Worm (Caenorhabditis elegans) whole organism, early embryonic: Measurements from ENCODE around the gene F07F6.4.

ENCODE experiments used
- B0310.2 ChIP-seq: sonication (generic microtip); optimal IDR thresholded peaks from 2 replicates; lab custom pipeline; 2016; ENCODE audit warnings: mild to moderate bottlenecking, missing genetic modification characterization, missing compliant biosample characterization
- aly-1 ChIP-seq: sonication (generic microtip); optimal IDR thresholded peaks from 2 replicates; lab custom pipeline; 2016; ENCODE audit warnings: missing genetic modification characterization, missing compliant biosample characterization
- ama-1 ChIP-seq: fragments of 150-350 bp; optimal IDR thresholded peaks from 2 replicates; lab custom pipeline; 2014
- ceh-13 ChIP-seq: fragments of 200-800 bp; sonication (Bioruptor generic); optimal IDR thresholded peaks from 2 replicates; lab custom pipeline; 2018; ENCODE audit warnings: mild to moderate bottlenecking, missing genetic modification characterization, missing compliant biosample characterization
- ceh-36 ChIP-seq: sonication (generic microtip); optimal IDR thresholded peaks from 2 replicates; lab custom pipeline; 2016; ENCODE audit warnings: missing genetic modification characterization, inconsistent platforms, missing compliant biosample characterization
- flt-1 ChIP-seq: fragments of 200-800 bp; sonication (Bioruptor generic); IDR thresholded peaks from 2 replicates; pipeline ENCODE4 v1.3.6; 2022; ENCODE audit warnings: missing genetic modification characterization, missing compliant biosample characterization
- hmbx-1 ChIP-seq: sonication (generic microtip); optimal IDR thresholded peaks from 2 replicates; lab custom pipeline; 2016; ENCODE audit warnings: mild to moderate bottlenecking, missing genetic modification characterization, missing compliant biosample characterization
- hmg-4 ChIP-seq: fragments of 200-800 bp; sonication (Bioruptor generic); optimal IDR thresholded peaks from 2 replicates; lab custom pipeline; 2018; ENCODE audit warnings: mild to moderate bottlenecking, missing genetic modification characterization, missing compliant biosample characterization
- pes-1 ChIP-seq: fragments of 200-800 bp; sonication (Bioruptor generic); IDR thresholded peaks from 2 replicates; pipeline ENCODE4 v1.3.6; 2022; ENCODE audit warnings: missing genetic modification reagents, missing genetic modification characterization, missing compliant biosample characterization
- scrt-1 ChIP-seq: fragments of 200-800 bp; sonication (Bioruptor generic); IDR thresholded peaks from 2 replicates; pipeline ENCODE4 v1.3.6; 2022; ENCODE audit warnings: missing genetic modification characterization, missing compliant biosample characterization
- sea-1 ChIP-seq: fragments of 200-800 bp; sonication (Bioruptor generic); conservative IDR thresholded peaks from 2 replicates; pipeline ENCODE4 v1.3.6; 2022; ENCODE audit warnings: missing genetic modification characterization, missing compliant biosample characterization
- tbx-11 ChIP-seq: fragments of 200-800 bp; sonication (Bioruptor generic); IDR thresholded peaks from 2 replicates; pipeline ENCODE4 v1.3.6; 2022; ENCODE audit warnings: missing genetic modification characterization, missing compliant biosample characterization
- tbx-37 ChIP-seq: fragments of 200-800 bp; sonication (Bioruptor generic); conservative IDR thresholded peaks from 2 replicates; pipeline ENCODE4 v1.3.6; 2022; ENCODE audit warnings: missing genetic modification reagents, missing genetic modification characterization, missing compliant biosample characterization
- tra-4 ChIP-seq: sonication (generic microtip); optimal IDR thresholded peaks from 2 replicates; lab custom pipeline; 2017; ENCODE audit warnings: missing genetic modification characterization, missing compliant biosample characterization

DNA sequence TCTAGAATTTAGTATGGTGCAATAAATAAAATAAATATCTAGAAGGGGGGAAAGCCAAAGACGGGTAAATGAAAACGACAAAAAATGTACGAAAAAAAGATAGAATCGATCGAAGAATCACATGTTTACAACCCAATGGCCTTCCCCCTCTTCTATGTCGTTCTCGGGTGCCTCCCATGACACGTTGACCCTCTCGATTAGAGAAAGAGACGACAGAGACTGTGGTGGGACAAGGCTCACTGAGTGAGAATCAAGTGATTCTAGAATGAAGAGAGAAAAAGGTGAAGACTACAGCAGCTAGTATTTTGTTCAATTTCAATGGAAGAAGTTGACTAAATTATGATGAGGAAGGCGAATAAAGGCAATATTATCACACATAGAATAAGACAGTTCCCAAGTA, 3.3 kb downstream of the F07F6.4 start:
- TF ChIP-seq ama-1 (lab: Kevin White, UChicago) = no peak
- no peak for TF ChIP-seq flt-1 (GFP tag; lab: Robert Waterston, UW)
- TF ChIP-seq tra-4 (tag; lab: Kevin White, UChicago) = no peak
- peak; percentile 36 for TF ChIP-seq hmg-4 (GFP tag; lab: Kevin White, UChicago)
- no peak for TF ChIP-seq ceh-36 (tag; lab: Kevin White, UChicago)
- TF ChIP-seq B0310.2 (tag; lab: Kevin White, UChicago) = no peak
- TF ChIP-seq pes-1 (GFP tag; lab: Robert Waterston, UW) = no peak
- no peak for TF ChIP-seq sea-1 (GFP tag; lab: Robert Waterston, UW)
- no peak for TF ChIP-seq tbx-37 (GFP tag; lab: Robert Waterston, UW)
- TF ChIP-seq aly-1 (tag; lab: Kevin White, UChicago) = no peak
- TF ChIP-seq scrt-1 (GFP tag; lab: Robert Waterston, UW) = no peak
- TF ChIP-seq tbx-11 (GFP tag; lab: Robert Waterston, UW) = no peak
- TF ChIP-seq hmbx-1 (tag; lab: Kevin White, UChicago) = no peak
- TF ChIP-seq ceh-13 = no peak
